Worm (Caenorhabditis elegans): ENCODE results near the gene R09E10.13.

R09E10.13 gene

ce11 chrIV:10252350-10252792 is 42.6 kb downstream of the R09E10.13 start (continued):
- TF ChIP-seq ceh-45 (GFP tag; IDR thresholded peaks at IDR 0.05) (no peak), unc-86 (tag; optimal IDR thresholded peaks at IDR 0.05) (no peak), T23F11.4 (GFP tag; optimal IDR thresholded peaks at IDR 0.05) (no peak), eyg-1 (tag; optimal IDR thresholded peaks at IDR 0.05) (peak; percentile 17), ceh-48 (tag; optimal IDR thresholded peaks at IDR 0.05) (no peak), fkh-6 (tag; optimal IDR thresholded peaks at IDR 0.05) (no peak), sox-4 (tag; optimal IDR thresholded peaks at IDR 0.05) (no peak), ceh-22 (tag; optimal IDR thresholded peaks at IDR 0.05) (no peak), zip-5 (tag; optimal IDR thresholded peaks at IDR 0.05) (no peak), gmeb-2 (tag; optimal IDR thresholded peaks at IDR 0.05) (no peak), ceh-2 (tag; optimal IDR thresholded peaks at IDR 0.05) (no peak), C38D4.7 (GFP tag; optimal IDR thresholded peaks at IDR 0.05) (no peak), lim-6 (tag; optimal IDR thresholded peaks at IDR 0.05) (no peak), che-1 (tag; optimal IDR thresholded peaks at IDR 0.05) (no peak), C08G9.2 (tag; optimal IDR thresholded peaks at IDR 0.05) (peak; percentile 44), elt-4 (tag; optimal IDR thresholded peaks at IDR 0.05) (no peak), pha-4 (tag; optimal IDR thresholded peaks at IDR 0.05) (no peak), pha-2 (tag; optimal IDR thresholded peaks at IDR 0.05) (no peak), hlh-13 (GFP tag; optimal IDR thresholded peaks at IDR 0.05) (no peak), lin-11 (tag; optimal IDR thresholded peaks at IDR 0.05) (no peak), npax-4 (tag; optimal IDR thresholded peaks at IDR 0.05) (no peak), ceh-18 (tag; optimal IDR thresholded peaks at IDR 0.05) (peak; percentile 87), hlh-15 (tag; optimal IDR thresholded peaks at IDR 0.05) (no peak), hlh-30 (tag; optimal IDR thresholded peaks at IDR 0.05; ENCODE audit: insufficient read depth) (peak; percentile 87), ttx-3 (tag; optimal IDR thresholded peaks at IDR 0.05) (no peak), tbx-7 (tag; optimal IDR thresholded peaks at IDR 0.05) (no peak), fkh-10 (GFP tag; optimal IDR thresholded peaks at IDR 0.05) (no peak), ceh-9 (tag; optimal IDR thresholded peaks at IDR 0.05) (no peak), tbx-2 (tag; optimal IDR thresholded peaks at IDR 0.05) (peak; percentile 46), ceh-30 (tag; optimal IDR thresholded peaks at IDR 0.05) (no peak)

ce11 chrIV:10251764-10252163 is 43.2 kb downstream of the R09E10.13 start:
- TF ChIP-seq T23F11.4 (GFP tag; optimal IDR thresholded peaks at IDR 0.05) (no peak), nhr-11 (tag; optimal IDR thresholded peaks at IDR 0.05) (no peak), hlh-15 (tag; optimal IDR thresholded peaks at IDR 0.05) (no peak), pha-4 (tag; optimal IDR thresholded peaks at IDR 0.05) (no peak), pat-9 (tag; optimal IDR thresholded peaks at IDR 0.05) (no peak), madf-2 (tag; optimal IDR thresholded peaks at IDR 0.05) (no peak), ceh-24 (tag; optimal IDR thresholded peaks at IDR 0.05) (no peak), Y22D7AL.16 (tag; optimal IDR thresholded peaks at IDR 0.05) (no peak), fkh-10 (GFP tag; optimal IDR thresholded peaks at IDR 0.05) (no peak), ceh-18 (tag; optimal IDR thresholded peaks at IDR 0.05) (no peak), ceh-19 (GFP tag; optimal IDR thresholded peaks at IDR 0.05) (no peak), unc-3 (GFP tag; conservative IDR thresholded peaks at IDR 0.05) (no peak), unc-3 (tag; optimal IDR thresholded peaks at IDR 0.05) (no peak), ref-2 (tag; optimal IDR thresholded peaks at IDR 0.05) (no peak)

- no peak for TF ChIP-seq ceh-34 (tag; optimal IDR thresholded peaks at IDR 0.05)
- no peak for TF ChIP-seq ref-2 (tag; optimal IDR thresholded peaks at IDR 0.05)
- no peak for TF ChIP-seq lin-11 (tag; optimal IDR thresholded peaks at IDR 0.05)
- no peak for TF ChIP-seq rnt-1 (tag; optimal IDR thresholded peaks at IDR 0.05)
- TF ChIP-seq ceh-31 (tag; optimal IDR thresholded peaks at IDR 0.05), result no peak
- no peak for TF ChIP-seq hlh-13 (GFP tag; optimal IDR thresholded peaks at IDR 0.05)
- no peak for TF ChIP-seq ceh-14 (tag; optimal IDR thresholded peaks at IDR 0.05)
- no peak for TF ChIP-seq K02D7.2 (tag; optimal IDR thresholded peaks at IDR 0.05)
- TF ChIP-seq npax-4 (tag; optimal IDR thresholded peaks at IDR 0.05), result no peak
- TF ChIP-seq lim-6 (tag; optimal IDR thresholded peaks at IDR 0.05), result no peak
- no peak for TF ChIP-seq gmeb-2 (tag; optimal IDR thresholded peaks at IDR 0.05)
- no peak for TF ChIP-seq pag-3 (tag; optimal IDR thresholded peaks at IDR 0.05; ENCODE audit: borderline replicate concordance)
- TF ChIP-seq hlh-30 (tag; optimal IDR thresholded peaks at IDR 0.05; ENCODE audit: insufficient read depth), result no peak
- TF ChIP-seq nfya-1 (tag; optimal IDR thresholded peaks at IDR 0.05), result no peak
- TF ChIP-seq tbx-2 (tag; optimal IDR thresholded peaks at IDR 0.05), result no peak
- TF ChIP-seq pha-2 (tag; optimal IDR thresholded peaks at IDR 0.05), result no peak
- no peak for TF ChIP-seq elt-2 (tag; optimal IDR thresholded peaks at IDR 0.05)
- no peak for TF ChIP-seq F13H6.1 (tag; optimal IDR thresholded peaks at IDR 0.05)
- TF ChIP-seq ceh-2 (tag; optimal IDR thresholded peaks at IDR 0.05), result no peak
These were observed 43.7 kb downstream of the R09E10.13 start for ce11 chrIV:10251261-10251660.
